Fruit fly (Drosophila melanogaster) whole organism: Measurements from ENCODE around the gene CG1764.

Source experiments
- CG8478 ChIP-seq: fragments of >200 bp; optimal IDR thresholded peaks from 2 replicates; lab custom pipeline; 2018; ENCODE audit warnings: inconsistent platforms
- Dll ChIP-seq: fragments of >200 bp; optimal IDR thresholded peaks from 2 replicates; lab custom pipeline; 2017
- EcR ChIP-seq, 2 experiments: fragments of >200 bp; optimal IDR thresholded peaks; 2 replicates each; lab custom pipeline; 2017; ENCODE audit warnings: missing biosample characterization in 2 of 2, missing genetic modification characterization in 2 of 2, missing genetic modification reagents in 2 of 2
- pan ChIP-seq: fragments of >200 bp; optimal IDR thresholded peaks from 2 replicates; lab custom pipeline; 2017
- psq ChIP-seq: fragments of >200 bp; optimal IDR thresholded peaks from 2 replicates; lab custom pipeline; 2017
- usp ChIP-seq: fragments of >200 bp; optimal IDR thresholded peaks from 2 replicates; lab custom pipeline; 2017; ENCODE audit warnings: missing biosample characterization, missing genetic modification characterization, mixed read lengths

CG1764 gene

dm6 chrX:13247789-13248188 lies 54.4 kb downstream of the CG1764 start:
- TF ChIP-seq psq (lab: Kevin White, UChicago) (no peak), pan (lab: Kevin White, UChicago) (no peak), CG8478 (lab: Kevin White, UChicago) (no peak), EcR (GFP tag; optimal IDR thresholded peaks at IDR 0.05; lab: Kevin White, UChicago) (no peak), usp (no peak), Dll (no peak)

dm6 chrX:13245767-13246166 lies 56.4 kb downstream of the CG1764 start:
- TF ChIP-seq pan (lab: Kevin White, UChicago) (no peak), EcR (GFP tag; optimal IDR thresholded peaks at IDR 0.05; lab: Kevin White, UChicago) (no peak), CG8478 (lab: Kevin White, UChicago) (no peak), usp (no peak), Dll (no peak), psq (lab: Kevin White, UChicago) (no peak)
